Worm (Caenorhabditis elegans): ENCODE data around the gene F28C6.10.

The F28C6.10 gene

ce11 chrII:8593840-8594625 is 13.7 kb upstream of the F28C6.10 start, which contains the start of gene aptf-3:
aptf-3 (plus strand) TSS chrII:8594190.
- no peak for TF ChIP-seq nfya-1 (tag; optimal IDR thresholded peaks at IDR 0.05; ENCODE audit: insufficient read depth)
- TF ChIP-seq fos-1 (tag; optimal IDR thresholded peaks at IDR 0.05) = no peak
- TF ChIP-seq ceh-16 (tag; optimal IDR thresholded peaks at IDR 0.05) = no peak
- no peak for TF ChIP-seq mdl-1 (tag; optimal IDR thresholded peaks at IDR 0.05)
- no peak for TF ChIP-seq snpc-4 (tag; optimal IDR thresholded peaks at IDR 0.05)
- TF ChIP-seq ztf-11 (tag; optimal IDR thresholded peaks at IDR 0.05) = no peak
- no peak for TF ChIP-seq lin-39 (tag; optimal IDR thresholded peaks at IDR 0.05)
- no peak for TF ChIP-seq ztf-4 (tag; optimal IDR thresholded peaks at IDR 0.05)
- TF ChIP-seq aly-2 (tag; optimal IDR thresholded peaks at IDR 0.05) = no peak
- no peak for TF ChIP-seq egl-5 (tag; optimal IDR thresholded peaks at IDR 0.05)
- no peak for TF ChIP-seq ZK546.5 (tag; optimal IDR thresholded peaks at IDR 0.05)
- no peak for TF ChIP-seq pha-4 (tag; optimal IDR thresholded peaks at IDR 0.05)
- TF ChIP-seq egl-27 (tag; optimal IDR thresholded peaks at IDR 0.05) = no peak
- no peak for TF ChIP-seq elt-1 (tag; optimal IDR thresholded peaks at IDR 0.05)
- TF ChIP-seq zag-1 (tag; optimal IDR thresholded peaks at IDR 0.05) = no peak
- no peak for TF ChIP-seq unc-62 (GFP tag; optimal IDR thresholded peaks at IDR 0.05)
- no peak for TF ChIP-seq nhr-67 (tag; optimal IDR thresholded peaks at IDR 0.05)
- TF ChIP-seq nhr-28 (tag; optimal IDR thresholded peaks at IDR 0.05) = no peak
- no peak for TF ChIP-seq pqm-1 (tag; optimal IDR thresholded peaks at IDR 0.05)

- TF ChIP-seq ceh-9 (tag; optimal IDR thresholded peaks at IDR 0.05) (no peak), elt-1 (tag; optimal IDR thresholded peaks at IDR 0.05) (no peak), eor-1 (tag; optimal IDR thresholded peaks at IDR 0.05) (no peak), ceh-82 (tag; optimal IDR thresholded peaks at IDR 0.05) (no peak), R02D3.7 (tag; optimal IDR thresholded peaks at IDR 0.05) (no peak), elt-2 (tag; optimal IDR thresholded peaks at IDR 0.05) (no peak), skn-1 (tag; optimal IDR thresholded peaks at IDR 0.05) (no peak), egl-5 (tag; optimal IDR thresholded peaks at IDR 0.05) (no peak), egl-27 (tag; optimal IDR thresholded peaks at IDR 0.05) (no peak), pha-4 (tag; optimal IDR thresholded peaks at IDR 0.05) (no peak)
Observed at ce11 chrII:8599214-8599613, 8.5 kb upstream of the F28C6.10 start, which contains the start of gene F28C6.5. F28C6.5 (plus strand) TSS chrII:8599514.

ce11 chrII:8600165-8600564 is 7.6 kb upstream of the F28C6.10 start, which contains the start of gene pigg-1:
pigg-1 (minus strand) TSS chrII:8600265.
- no peak for TF ChIP-seq zag-1 (tag; optimal IDR thresholded peaks at IDR 0.05)
- TF ChIP-seq elt-3 (tag; optimal IDR thresholded peaks at IDR 0.05) = no peak
- TF ChIP-seq ZK546.5 (tag; optimal IDR thresholded peaks at IDR 0.05) = no peak
- TF ChIP-seq mdl-1 (tag; optimal IDR thresholded peaks at IDR 0.05) = no peak
- no peak for TF ChIP-seq sea-2 (GFP tag; optimal IDR thresholded peaks at IDR 0.05)
- TF ChIP-seq daf-12 (tag; optimal IDR thresholded peaks at IDR 0.05) = no peak
- no peak for TF ChIP-seq nhr-25 (tag; optimal IDR thresholded peaks at IDR 0.05)
- no peak for TF ChIP-seq hmg-11 (tag; optimal IDR thresholded peaks at IDR 0.05)
- no peak for TF ChIP-seq lsy-12 (tag; optimal IDR thresholded peaks at IDR 0.05)
- no peak for TF ChIP-seq fos-1 (tag; optimal IDR thresholded peaks at IDR 0.05)
- TF ChIP-seq fkh-2 (tag; optimal IDR thresholded peaks at IDR 0.05) = no peak
- no peak for TF ChIP-seq nhr-11 (tag; optimal IDR thresholded peaks at IDR 0.05)
- no peak for TF ChIP-seq ceh-16 (tag; optimal IDR thresholded peaks at IDR 0.05)
- no peak for TF ChIP-seq ceh-9 (tag; optimal IDR thresholded peaks at IDR 0.05)
- no peak for TF ChIP-seq egl-5 (tag; optimal IDR thresholded peaks at IDR 0.05)
- TF ChIP-seq elt-1 (tag; optimal IDR thresholded peaks at IDR 0.05) = no peak

- TF ChIP-seq nhr-67 (tag; optimal IDR thresholded peaks at IDR 0.05) (no peak), nhr-23 (tag; optimal IDR thresholded peaks at IDR 0.05) (peak; percentile 69), lin-39 (tag; optimal IDR thresholded peaks at IDR 0.05) (peak; percentile 74), nhr-25 (tag; optimal IDR thresholded peaks at IDR 0.05) (peak; percentile 28), lin-15B (tag; optimal IDR thresholded peaks at IDR 0.05) (peak; percentile 76), nfya-1 (tag; optimal IDR thresholded peaks at IDR 0.05; ENCODE audit: insufficient read depth) (peak; percentile 81), snpc-4 (tag; optimal IDR thresholded peaks at IDR 0.05) (peak; percentile 90), jun-1 (tag; optimal IDR thresholded peaks at IDR 0.05) (peak; percentile 42), ztf-4 (tag; optimal IDR thresholded peaks at IDR 0.05) (no peak), elt-2 (tag; optimal IDR thresholded peaks at IDR 0.05) (peak; percentile 35), egl-5 (tag; optimal IDR thresholded peaks at IDR 0.05) (peak; percentile 62)
Observed at ce11 chrII:8602337-8602944, 5.3 kb upstream of the F28C6.10 start, which contains the start of the genes cpf-1 and rpl-26. cpf-1 (minus strand) TSS chrII:8602440. rpl-26 (plus strand) TSS chrII:8602785.
